Fruit fly (Drosophila melanogaster) whole organism, embryonic: ENCODE measurements around the gene RpS2.

Experiments
- BEAF-32 ChIP-seq: fragments of 200-800 bp; sonication (Bioruptor generic); optimal IDR thresholded peaks from 3 replicates; lab custom pipeline; 2017; ENCODE audit warnings: missing biosample characterization, missing genetic modification characterization, mild to moderate bottlenecking, moderate library complexity, missing genetic modification reagents
- Bgb ChIP-seq: fragments of 200-800 bp; sonication (Bioruptor generic); IDR thresholded peaks from 2 replicates; pipeline ENCODE4 v1.3.6; 2022; ENCODE audit warnings: missing biosample characterization, missing genetic modification characterization; ENCODE audit not compliant: partially characterized antibody
- C15 ChIP-seq: fragments of 200-800 bp; sonication (Bioruptor generic); IDR thresholded peaks from 3 replicates; pipeline ENCODE4 v1.3.6; 2022; ENCODE audit warnings: missing biosample characterization, missing genetic modification characterization
- CG13287 ChIP-seq: fragments of 200-800 bp; sonication (Bioruptor generic); IDR thresholded peaks from 2 replicates; pipeline ENCODE4 v1.3.6; 2022; ENCODE audit warnings: missing biosample characterization, missing genetic modification characterization; ENCODE audit not compliant: partially characterized antibody
- CG15073 ChIP-seq: fragments of 200-800 bp; sonication (Bioruptor generic); optimal IDR thresholded peaks from 2 replicates; lab custom pipeline; 2016; ENCODE audit warnings: missing biosample characterization, missing genetic modification characterization
- CG1647 ChIP-seq: fragments of 200-800 bp; sonication (Bioruptor generic); optimal IDR thresholded peaks from 3 replicates; lab custom pipeline; 2016; ENCODE audit warnings: missing biosample characterization, missing genetic modification characterization
- CG18599 ChIP-seq: fragments of 200-800 bp; sonication (Bioruptor generic); optimal IDR thresholded peaks from 3 replicates; lab custom pipeline; 2017; ENCODE audit warnings: missing biosample characterization, missing genetic modification characterization, mild to moderate bottlenecking, moderate library complexity, missing genetic modification reagents
- CG2129 ChIP-seq: fragments of 200-800 bp; sonication (Bioruptor generic); IDR thresholded peaks from 2 replicates; pipeline ENCODE4 v1.3.6; 2022; ENCODE audit warnings: missing biosample characterization, missing genetic modification characterization; ENCODE audit not compliant: partially characterized antibody
- CG31388 ChIP-seq: fragments of 200-800 bp; sonication (Bioruptor generic); optimal IDR thresholded peaks from 2 replicates; lab custom pipeline; 2016; ENCODE audit warnings: missing biosample characterization, missing genetic modification characterization
- CG34376 ChIP-seq: fragments of 200-800 bp; sonication (Bioruptor generic); optimal IDR thresholded peaks from 2 replicates; lab custom pipeline; 2018; ENCODE audit warnings: missing biosample characterization, mild to moderate bottlenecking, missing genetic modification characterization
- CG3726 ChIP-seq: fragments of 200-800 bp; sonication (Bioruptor generic); IDR thresholded peaks from 3 replicates; pipeline ENCODE4, ENCODE4 v1.3.6; 2022; ENCODE audit warnings: missing biosample characterization, missing genetic modification characterization
- CG3995 ChIP-seq: fragments of 200-800 bp; sonication (Bioruptor generic); optimal IDR thresholded peaks from 3 replicates; lab custom pipeline; 2016; ENCODE audit warnings: missing biosample characterization, missing genetic modification characterization
- CG42726 ChIP-seq: fragments of 200-800 bp; sonication (Bioruptor generic); IDR thresholded peaks from 2 replicates; pipeline ENCODE4 v1.3.6; 2022; ENCODE audit warnings: missing biosample characterization, missing genetic modification characterization; ENCODE audit not compliant: partially characterized antibody
- CG4404 ChIP-seq: fragments of 200-800 bp; sonication (Bioruptor generic); IDR thresholded peaks from 2 replicates; pipeline ENCODE4 v1.3.6; 2022; ENCODE audit warnings: missing biosample characterization, missing genetic modification characterization
- CG4617 ChIP-seq: fragments of 200-800 bp; sonication (Bioruptor generic); optimal IDR thresholded peaks from 3 replicates; lab custom pipeline; 2016; ENCODE audit warnings: missing biosample characterization, missing genetic modification characterization, borderline replicate concordance
- CG8388 ChIP-seq: fragments of 200-800 bp; sonication (Bioruptor generic); optimal IDR thresholded peaks from 2 replicates; lab custom pipeline; 2019; ENCODE audit warnings: missing biosample characterization, mild to moderate bottlenecking, missing genetic modification characterization, moderate library complexity
- D ChIP-seq, 2 experiments: fragments of 200-800 bp in 1 of 2; fragments of >200 bp in 1 of 2; sonication (Bioruptor generic) in 1 of 2; optimal IDR thresholded peaks; 2 replicates in 1 of 2; 3 replicates in 1 of 2; lab custom pipeline; 2017; ENCODE audit warnings: mild to moderate bottlenecking in 1 of 2, missing biosample characterization in 1 of 2, missing genetic modification characterization in 1 of 2, missing genetic modification reagents in 1 of 2
- Dad ChIP-seq: fragments of 200-800 bp; sonication (Bioruptor generic); optimal IDR thresholded peaks from 3 replicates; lab custom pipeline; 2016; ENCODE audit warnings: missing biosample characterization, missing genetic modification characterization
- Dp ChIP-seq: fragments of 200-800 bp; sonication (Bioruptor generic); optimal IDR thresholded peaks from 2 replicates; lab custom pipeline; 2018; ENCODE audit warnings: missing biosample characterization, mild to moderate bottlenecking, missing genetic modification characterization, moderate library complexity
- E2f2 ChIP-seq: fragments of 200-800 bp; sonication (Bioruptor generic); IDR thresholded peaks from 2 replicates; pipeline ENCODE4 v1.3.6; 2022; ENCODE audit warnings: missing biosample characterization, missing genetic modification characterization
- HLH4C ChIP-seq: fragments of 200-800 bp; sonication (Bioruptor generic); IDR thresholded peaks from 3 replicates; pipeline ENCODE4 v1.3.6; 2022; ENCODE audit warnings: missing biosample characterization, missing genetic modification characterization; ENCODE audit not compliant: partially characterized antibody
- HmgZ ChIP-seq: fragments of 200-800 bp; sonication (Bioruptor generic); optimal IDR thresholded peaks from 2 replicates; lab custom pipeline; 2018; ENCODE audit warnings: missing biosample characterization, mild to moderate bottlenecking, missing genetic modification characterization
- MESR4 ChIP-seq: fragments of 200-800 bp; sonication (Bioruptor generic); optimal IDR thresholded peaks from 2 replicates; lab custom pipeline; 2018; ENCODE audit warnings: missing biosample characterization, mild to moderate bottlenecking, missing genetic modification characterization, moderate library complexity
- Opbp ChIP-seq: fragments of 200-800 bp; sonication (Bioruptor generic); IDR thresholded peaks from 3 replicates; pipeline ENCODE4 v1.3.6; 2022; ENCODE audit warnings: missing biosample characterization, missing genetic modification characterization; ENCODE audit not compliant: partially characterized antibody
- Optix ChIP-seq: fragments of 200-800 bp; sonication (Bioruptor generic); IDR thresholded peaks from 3 replicates; pipeline ENCODE4 v1.3.6; 2022; ENCODE audit warnings: missing biosample characterization, missing genetic modification characterization
- Scr ChIP-seq: fragments of 200-800 bp; sonication (Bioruptor generic); IDR thresholded peaks from 2 replicates; pipeline ENCODE4 v1.3.6; 2022; ENCODE audit warnings: missing biosample characterization, missing genetic modification characterization; ENCODE audit not compliant: partially characterized antibody
- YL-1 ChIP-seq: fragments of 200-800 bp; sonication (Bioruptor generic); optimal IDR thresholded peaks from 3 replicates; lab custom pipeline; 2017; ENCODE audit warnings: missing biosample characterization, mild to moderate bottlenecking, missing genetic modification characterization
- bbx ChIP-seq: fragments of 200-800 bp; sonication (Bioruptor generic); IDR thresholded peaks from 2 replicates; pipeline ENCODE4 v1.3.6; 2022; ENCODE audit warnings: missing biosample characterization, missing genetic modification characterization; ENCODE audit not compliant: partially characterized antibody
- ci ChIP-seq: fragments of 200-800 bp; sonication (Bioruptor generic); IDR thresholded peaks from 3 replicates; pipeline ENCODE4 v1.3.6; 2022; ENCODE audit warnings: missing biosample characterization, missing genetic modification characterization
- da ChIP-seq: fragments of 200-800 bp; sonication (Bioruptor generic); optimal IDR thresholded peaks from 2 replicates; lab custom pipeline; 2016; ENCODE audit warnings: missing biosample characterization, missing genetic modification characterization
- fru ChIP-seq: fragments of >200 bp; optimal IDR thresholded peaks from 2 replicates; lab custom pipeline; 2017
- gfzf ChIP-seq: fragments of 200-800 bp; sonication (Bioruptor generic); optimal IDR thresholded peaks from 2 replicates; lab custom pipeline; 2016; ENCODE audit warnings: missing biosample characterization, mild to moderate bottlenecking, missing genetic modification characterization, moderate library complexity
- jumu ChIP-seq: fragments of 200-800 bp; sonication (Bioruptor generic); optimal IDR thresholded peaks from 3 replicates; lab custom pipeline; 2016; ENCODE audit warnings: missing biosample characterization, missing genetic modification characterization
- kay ChIP-seq: fragments of 200-800 bp; sonication (Bioruptor generic); optimal IDR thresholded peaks from 2 replicates; lab custom pipeline; 2016; ENCODE audit warnings: missing biosample characterization, missing genetic modification characterization
- mld ChIP-seq: fragments of 200-800 bp; sonication (Bioruptor generic); IDR thresholded peaks from 3 replicates; pipeline ENCODE4 v1.3.6; 2022; ENCODE audit warnings: missing biosample characterization, missing genetic modification characterization; ENCODE audit not compliant: partially characterized antibody
- nmo ChIP-seq: fragments of 200-800 bp; sonication (Bioruptor generic); optimal IDR thresholded peaks from 2 replicates; lab custom pipeline; 2018; ENCODE audit warnings: missing biosample characterization, mild to moderate bottlenecking, missing genetic modification characterization, moderate library complexity
- p53 ChIP-seq: fragments of 200-800 bp; sonication (Bioruptor generic); optimal IDR thresholded peaks from 2 replicates; lab custom pipeline; 2016; ENCODE audit warnings: missing biosample characterization, missing genetic modification characterization
- peb ChIP-seq: fragments of 200-800 bp; sonication (Bioruptor generic); IDR thresholded peaks from 2 replicates; pipeline ENCODE4 v1.3.6; 2022; ENCODE audit warnings: missing biosample characterization, missing genetic modification characterization
- phol ChIP-seq: fragments of 200-800 bp; sonication (Bioruptor generic); optimal IDR thresholded peaks from 3 replicates; lab custom pipeline; 2018; ENCODE audit warnings: missing biosample characterization, mild to moderate bottlenecking, missing genetic modification characterization, moderate library complexity
- pum ChIP-seq: fragments of 200-800 bp; sonication (Bioruptor generic); optimal IDR thresholded peaks from 2 replicates; lab custom pipeline; 2016; ENCODE audit warnings: missing biosample characterization, missing genetic modification characterization
- pzg ChIP-seq: fragments of 200-800 bp; sonication (Bioruptor generic); optimal IDR thresholded peaks from 3 replicates; lab custom pipeline; 2018; ENCODE audit warnings: missing biosample characterization, mild to moderate bottlenecking, missing genetic modification characterization, moderate library complexity
- sens ChIP-seq: fragments of 200-800 bp; sonication (Bioruptor generic); peaks from one replicate; lab custom pipeline; 2016; ENCODE audit warnings: missing biosample characterization, missing genetic modification characterization
- sens-2 ChIP-seq: fragments of 200-800 bp; sonication (Bioruptor generic); IDR thresholded peaks from 2 replicates; pipeline ENCODE4 v1.3.6; 2022; ENCODE audit warnings: missing biosample characterization, missing genetic modification characterization
- seq ChIP-seq: fragments of 200-800 bp; sonication (Bioruptor generic); IDR thresholded peaks from 2 replicates; pipeline ENCODE4 v1.3.6; 2022; ENCODE audit warnings: missing biosample characterization, missing genetic modification characterization
- slou ChIP-seq: fragments of 200-800 bp; sonication (Bioruptor generic); optimal IDR thresholded peaks from 3 replicates; lab custom pipeline; 2016; ENCODE audit warnings: missing biosample characterization, missing genetic modification characterization
- tna ChIP-seq: fragments of 200-800 bp; sonication (Bioruptor generic); IDR thresholded peaks from 2 replicates; pipeline ENCODE4 v1.3.6; 2022; ENCODE audit warnings: missing biosample characterization, missing genetic modification characterization; ENCODE audit not compliant: partially characterized antibody
- twi ChIP-seq: fragments of 200-800 bp; optimal IDR thresholded peaks from 2 replicates; lab custom pipeline; 2019; ENCODE audit warnings: missing biosample characterization, mild to moderate bottlenecking, missing genetic modification characterization, moderate library complexity
- unc-4 ChIP-seq: fragments of 200-800 bp; sonication (Bioruptor generic); IDR thresholded peaks from 2 replicates; pipeline ENCODE4 v1.3.6; 2022; ENCODE audit warnings: missing biosample characterization, missing genetic modification characterization; ENCODE audit not compliant: partially characterized antibody
- vvl ChIP-seq: fragments of 200-800 bp; sonication (Bioruptor generic); IDR thresholded peaks from 2 replicates; pipeline ENCODE4 v1.3.6; 2022; ENCODE audit warnings: missing biosample characterization, missing genetic modification characterization
- zen2 ChIP-seq: fragments of 200-800 bp; sonication (Bioruptor generic); IDR thresholded peaks from 3 replicates; pipeline ENCODE4 v1.3.6; 2022; ENCODE audit warnings: missing biosample characterization, missing genetic modification characterization; ENCODE audit not compliant: partially characterized antibody

The RpS2 gene

dm6 chr2L:9890576-9890975 lies 6.8 kb downstream of the RpS2 start, which contains the start of the genes CG34183 and CG4537 (continued):
- TF ChIP-seq twi (tag; lab: Kevin White, UChicago) (no peak), sens-2 (GFP tag; lab: Robert Waterston, UW) (no peak), Bgb (GFP tag; lab: Robert Waterston, UW) (peak; percentile 92), Optix (no peak), CG1647 (GFP tag; lab: Kevin White, UChicago) (no peak), kay (GFP tag; lab: Kevin White, UChicago) (no peak), seq (GFP tag; lab: Robert Waterston, UW) (no peak), CG42726 (peak; percentile 93), MESR4 (GFP tag; lab: Kevin White, UChicago) (peak; percentile 74), YL-1 (GFP tag; lab: Kevin White, UChicago) (peak; percentile 67), pzg (GFP tag; lab: Kevin White, UChicago) (peak; percentile 86), CG18599 (GFP tag; lab: Kevin White, UChicago) (no peak), D (optimal IDR thresholded peaks at IDR 0.05; lab: Kevin White, UChicago) (no peak), D (GFP tag; optimal IDR thresholded peaks at IDR 0.05; lab: Kevin White, UChicago) (no peak), ci (peak; percentile 13; the same call in 1 of the 3 replicates), da (GFP tag; lab: Kevin White, UChicago) (no peak), peb (GFP tag; lab: Robert Waterston, UW) (no peak), slou (GFP tag; lab: Kevin White, UChicago) (no peak), CG8388 (GFP tag; lab: Kevin White, UChicago) (no peak), Scr (peak; percentile 90), Dad (peak; percentile 11), CG3995 (GFP tag; lab: Kevin White, UChicago) (no peak), E2f2 (GFP tag; lab: Robert Waterston, UW) (peak; percentile 68), BEAF-32 (GFP tag; lab: Kevin White, UChicago) (peak; percentile 89), fru (lab: Kevin White, UChicago) (no peak), CG3726 (GFP tag; lab: Robert Waterston, UW) (no peak), CG15073 (GFP tag; lab: Kevin White, UChicago) (no peak), CG2129 (GFP tag; lab: Robert Waterston, UW) (peak; percentile 62), CG34376 (GFP tag; lab: Kevin White, UChicago) (peak; percentile 6), unc-4 (GFP tag; lab: Robert Waterston, UW) (peak; percentile 92), mld (GFP tag; lab: Robert Waterston, UW) (peak; percentile 60; the same call in 2 of the 3 replicates), phol (tag; lab: Kevin White, UChicago) (peak; percentile 49), CG31388 (no peak), p53 (GFP tag; lab: Kevin White, UChicago) (no peak), pum (GFP tag; lab: Kevin White, UChicago) (no peak), CG4617 (peak; percentile 36), tna (GFP tag; lab: Robert Waterston, UW) (peak; percentile 81), jumu (GFP tag; lab: Kevin White, UChicago) (no peak), CG13287 (peak; percentile 96), CG4404 (no peak), sens (GFP tag; lab: Kevin White, UChicago) (peak; percentile 58), nmo (GFP tag; lab: Kevin White, UChicago) (peak; percentile 13), Opbp (GFP tag; lab: Robert Waterston, UW) (peak; percentile 91), vvl (GFP tag; lab: Robert Waterston, UW) (peak; percentile 56), HLH4C (GFP tag; lab: Robert Waterston, UW) (peak; percentile 90), bbx (GFP tag; lab: Robert Waterston, UW) (peak; percentile 94), gfzf (GFP tag; lab: Kevin White, UChicago) (peak; percentile 51), C15 (GFP tag; lab: Robert Waterston, UW) (no peak), HmgZ (tag; lab: Kevin White, UChicago) (peak; percentile 43), Dp (GFP tag; lab: Kevin White, UChicago) (peak; percentile 61), zen2 (GFP tag; lab: Robert Waterston, UW) (peak; percentile 93)
